Fruit fly (Drosophila melanogaster) whole organism, pupa: ENCODE data around the gene slif.

Source experiments
- CG10348 ChIP-seq: fragments of 200-800 bp; sonication (Bioruptor generic); IDR thresholded peaks from 2 replicates; pipeline ENCODE4 v1.3.6; 2022; ENCODE audit warnings: missing biosample characterization, missing genetic modification characterization
- CG12605 ChIP-seq: fragments of 200-800 bp; sonication (Bioruptor generic); IDR thresholded peaks from 2 replicates; pipeline ENCODE4 v1.3.6; 2022; ENCODE audit warnings: missing biosample characterization, missing genetic modification characterization
- CG13204 ChIP-seq: fragments of 200-800 bp; sonication (Bioruptor generic); optimal IDR thresholded peaks from 2 replicates; lab custom pipeline; 2018; ENCODE audit warnings: missing biosample characterization, mild to moderate bottlenecking, missing genetic modification characterization, moderate library complexity
- CG14655 ChIP-seq: fragments of 200-800 bp; sonication (Bioruptor generic); optimal IDR thresholded peaks from 3 replicates; lab custom pipeline; 2017; ENCODE audit warnings: mild to moderate bottlenecking, missing biosample characterization, missing genetic modification reagents, missing genetic modification characterization
- CG15710 ChIP-seq: fragments of 200-800 bp; sonication (Bioruptor generic); optimal IDR thresholded peaks from 2 replicates; lab custom pipeline; 2018; ENCODE audit warnings: missing biosample characterization, mild to moderate bottlenecking, missing genetic modification characterization, moderate library complexity
- CG17806 ChIP-seq: fragments of 200-800 bp; sonication (Bioruptor generic); optimal IDR thresholded peaks from 2 replicates; lab custom pipeline; 2018; ENCODE audit warnings: missing biosample characterization, mild to moderate bottlenecking, missing genetic modification characterization, moderate library complexity
- CG32121 ChIP-seq: fragments of 200-800 bp; sonication (Bioruptor generic); IDR thresholded peaks from 2 replicates; pipeline ENCODE4 v1.3.6; 2022; ENCODE audit warnings: missing biosample characterization, missing genetic modification characterization
- CG34367 ChIP-seq: fragments of 200-800 bp; sonication (Bioruptor generic); optimal IDR thresholded peaks from 2 replicates; lab custom pipeline; 2018; ENCODE audit warnings: missing biosample characterization, mild to moderate bottlenecking, missing genetic modification characterization
- CG4496 ChIP-seq: fragments of 200-800 bp; sonication (Bioruptor generic); IDR thresholded peaks from 3 replicates; pipeline ENCODE4 v1.3.6; 2022; ENCODE audit warnings: missing biosample characterization, missing genetic modification characterization
- CG8159 ChIP-seq: fragments of 200-800 bp; sonication (Bioruptor generic); optimal IDR thresholded peaks from 3 replicates; lab custom pipeline; 2018; ENCODE audit warnings: missing biosample characterization, mild to moderate bottlenecking, missing genetic modification characterization, moderate library complexity
- CG8301 ChIP-seq: fragments of 200-800 bp; sonication (Bioruptor generic); optimal IDR thresholded peaks from 2 replicates; lab custom pipeline; 2018; ENCODE audit warnings: missing biosample characterization, mild to moderate bottlenecking, missing genetic modification characterization
- CG9948 ChIP-seq: fragments of 200-800 bp; sonication (Bioruptor generic); optimal IDR thresholded peaks from 2 replicates; lab custom pipeline; 2018; ENCODE audit warnings: missing biosample characterization, mild to moderate bottlenecking, missing genetic modification characterization, moderate library complexity
- D1 ChIP-seq: fragments of 200-800 bp; sonication (Bioruptor generic); optimal IDR thresholded peaks from 2 replicates; lab custom pipeline; 2018; ENCODE audit warnings: missing biosample characterization, mild to moderate bottlenecking, missing genetic modification characterization, moderate library complexity
- EcR ChIP-seq: fragments of 200-800 bp; sonication (Bioruptor generic); optimal IDR thresholded peaks from 3 replicates; lab custom pipeline; 2019; ENCODE audit warnings: missing biosample characterization, missing genetic modification characterization, mild to moderate bottlenecking, moderate library complexity, missing genetic modification reagents
- Ets98B ChIP-seq: fragments of 200-800 bp; sonication (Bioruptor generic); IDR thresholded peaks from 2 replicates; pipeline ENCODE4 v1.3.6; 2022; ENCODE audit warnings: missing biosample characterization, missing genetic modification characterization
- Pif1A ChIP-seq: fragments of 200-800 bp; sonication (Bioruptor generic); optimal IDR thresholded peaks from 3 replicates; lab custom pipeline; 2016; ENCODE audit warnings: missing biosample characterization, missing genetic modification characterization
- Pif1B ChIP-seq: fragments of 200-800 bp; sonication (Bioruptor generic); optimal IDR thresholded peaks from 3 replicates; lab custom pipeline; 2016; ENCODE audit warnings: missing biosample characterization, missing genetic modification characterization
- Snoo ChIP-seq: fragments of 200-800 bp; sonication (Bioruptor generic); optimal IDR thresholded peaks from 3 replicates; lab custom pipeline; 2017; ENCODE audit warnings: missing biosample characterization, mild to moderate bottlenecking, missing genetic modification characterization, inconsistent platforms
- fd96Ca ChIP-seq: fragments of 200-800 bp; sonication (Bioruptor generic); IDR thresholded peaks from 3 replicates; pipeline ENCODE4 v1.3.6; 2022; ENCODE audit warnings: missing biosample characterization, missing genetic modification characterization
- gl ChIP-seq: fragments of 200-800 bp; sonication (Bioruptor generic); optimal IDR thresholded peaks from 2 replicates; lab custom pipeline; 2018; ENCODE audit warnings: missing biosample characterization, mild to moderate bottlenecking, missing genetic modification characterization
- rn ChIP-seq: fragments of 200-800 bp; sonication (Bioruptor generic); IDR thresholded peaks from 2 replicates; pipeline ENCODE4 v1.3.6; 2022; ENCODE audit warnings: missing biosample characterization, missing genetic modification characterization

Gene slif

DNA sequence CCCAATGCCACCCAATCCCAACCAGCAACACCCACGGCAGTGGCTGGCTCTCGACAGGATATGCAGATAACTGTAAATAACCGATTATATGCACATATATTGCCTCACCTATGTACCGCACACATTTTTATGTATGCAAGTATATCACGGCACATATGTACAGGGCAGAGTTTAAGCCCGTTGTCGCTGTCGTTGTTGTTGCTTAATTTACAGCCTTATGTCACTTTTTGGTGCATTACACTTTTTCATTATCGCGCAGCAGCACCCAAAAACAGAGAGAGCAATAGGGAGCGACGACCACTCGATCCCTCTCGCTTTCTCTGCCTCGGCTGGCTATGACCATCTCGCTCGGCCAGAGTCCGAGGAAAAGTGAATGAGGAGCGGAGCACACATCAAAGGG, 41.6 kb upstream of the slif start:
- TF ChIP-seq CG17806 (tag; lab: Kevin White, UChicago) (no peak), CG32121 (GFP tag; lab: Robert Waterston, UW) (no peak), CG9948 (tag; lab: Kevin White, UChicago) (no peak), rn (no peak), Pif1B (GFP tag; lab: Kevin White, UChicago) (no peak), CG8159 (tag; lab: Kevin White, UChicago) (no peak), D1 (tag; lab: Kevin White, UChicago) (no peak)
- TF ChIP-seq, all 21 proteins: peak for 0

dm6 chr3L:22839726-22840228, 41.1 kb upstream of the slif start:
- TF ChIP-seq CG17806 (tag; lab: Kevin White, UChicago) (peak; percentile 18), fd96Ca (GFP tag; lab: Robert Waterston, UW) (peak; percentile 56; the same call in 1 of the 3 replicates), CG8301 (tag; lab: Kevin White, UChicago) (peak; percentile 39), CG13204 (GFP tag; lab: Kevin White, UChicago) (peak; percentile 97), CG32121 (GFP tag; lab: Robert Waterston, UW) (no peak; the same call in 1 of the 2 replicates), D1 (tag; lab: Kevin White, UChicago) (no peak), Ets98B (peak; percentile 47), CG10348 (GFP tag; lab: Robert Waterston, UW) (no peak), rn (peak; percentile 46; the same call in 1 of the 2 replicates), Pif1A (GFP tag; lab: Kevin White, UChicago) (peak; percentile 45), CG8159 (tag; lab: Kevin White, UChicago) (peak; percentile 55), CG4496 (GFP tag; lab: Robert Waterston, UW) (peak; percentile 56), Snoo (tag; lab: Kevin White, UChicago) (peak; percentile 46), gl (tag; lab: Kevin White, UChicago) (peak; percentile 76), CG15710 (tag; lab: Kevin White, UChicago) (peak; percentile 63), EcR (GFP tag; lab: Kevin White, UChicago) (peak; percentile 98), CG12605 (peak; percentile 7; the same call in 1 of the 2 replicates), CG34367 (peak; percentile 37), CG14655 (peak; percentile 63), CG9948 (tag; lab: Kevin White, UChicago) (peak; percentile 33), Pif1B (GFP tag; lab: Kevin White, UChicago) (peak; percentile 46)

DNA sequence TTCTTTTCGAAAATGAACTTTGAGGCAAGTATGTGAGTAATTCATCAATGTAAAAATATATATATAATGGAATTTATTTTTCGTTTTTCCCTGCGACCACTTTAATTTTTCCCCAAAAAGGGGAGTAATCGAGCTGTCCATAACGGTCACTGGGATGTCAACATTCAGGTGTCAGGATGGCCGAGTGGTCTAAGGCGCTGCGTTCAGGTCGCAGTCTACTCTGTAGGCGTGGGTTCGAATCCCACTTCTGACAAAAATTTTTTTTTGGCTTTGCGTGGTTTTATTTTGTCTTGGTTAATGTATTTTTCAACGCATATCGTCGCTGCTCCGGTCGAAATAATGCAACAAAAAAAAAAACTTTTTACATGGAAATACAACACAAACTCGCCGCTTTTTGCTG, 37.8 kb upstream of the slif start:
- TF ChIP-seq CG4496 (GFP tag; lab: Robert Waterston, UW) = no peak
- TF ChIP-seq Pif1B (GFP tag; lab: Kevin White, UChicago) = no peak
- TF ChIP-seq CG32121 (GFP tag; lab: Robert Waterston, UW) = no peak
- TF ChIP-seq gl (tag; lab: Kevin White, UChicago) = no peak
- TF ChIP-seq CG12605 = no peak
- TF ChIP-seq CG14655 = no peak
- no peak for TF ChIP-seq rn
- no peak for TF ChIP-seq CG8301 (tag; lab: Kevin White, UChicago)
- TF ChIP-seq CG34367 = no peak
- no peak for TF ChIP-seq CG13204 (GFP tag; lab: Kevin White, UChicago)
- no peak for TF ChIP-seq CG8159 (tag; lab: Kevin White, UChicago)
- TF ChIP-seq CG10348 (GFP tag; lab: Robert Waterston, UW) = no peak
- TF ChIP-seq CG15710 (tag; lab: Kevin White, UChicago) = no peak
- TF ChIP-seq EcR (GFP tag; lab: Kevin White, UChicago) = no peak
- no peak for TF ChIP-seq fd96Ca (GFP tag; lab: Robert Waterston, UW)
- TF ChIP-seq D1 (tag; lab: Kevin White, UChicago) = no peak
- TF ChIP-seq Snoo (tag; lab: Kevin White, UChicago) = no peak
- TF ChIP-seq, all 21 proteins: peak for 0

dm6 chr3L:22847679-22848118, 33.1 kb upstream of the slif start:
- TF ChIP-seq CG13204 (GFP tag; lab: Kevin White, UChicago) (peak; percentile 24), CG4496 (GFP tag; lab: Robert Waterston, UW) (0 out of 3 replicates have a peak, but pooled peaks have one; percentile 41), fd96Ca (GFP tag; lab: Robert Waterston, UW) (0 out of 3 replicates have a peak, but pooled peaks have one; percentile 27), CG17806 (tag; lab: Kevin White, UChicago) (no peak), CG12605 (peak; percentile 33; the same call in 1 of the 2 replicates), CG34367 (no peak), Snoo (tag; lab: Kevin White, UChicago) (peak; percentile 3), CG8159 (tag; lab: Kevin White, UChicago) (peak; percentile 11), EcR (GFP tag; lab: Kevin White, UChicago) (peak; percentile 16), Pif1B (GFP tag; lab: Kevin White, UChicago) (no peak), D1 (tag; lab: Kevin White, UChicago) (no peak), gl (tag; lab: Kevin White, UChicago) (peak; percentile 64), Ets98B (peak; percentile 26; the same call in 1 of the 2 replicates), CG15710 (tag; lab: Kevin White, UChicago) (no peak)
- TF ChIP-seq, all 21 proteins: peak for 9

dm6 chr3L:22848940-22849339, 31.9 kb upstream of the slif start:
- no peak for TF ChIP-seq CG17806 (tag; lab: Kevin White, UChicago)
- TF ChIP-seq CG13204 (GFP tag; lab: Kevin White, UChicago) = no peak
- no peak for TF ChIP-seq CG14655
- no peak for TF ChIP-seq Pif1B (GFP tag; lab: Kevin White, UChicago)
- TF ChIP-seq CG8159 (tag; lab: Kevin White, UChicago) = no peak
- TF ChIP-seq CG15710 (tag; lab: Kevin White, UChicago) = no peak
- no peak for TF ChIP-seq Pif1A (GFP tag; lab: Kevin White, UChicago)
- TF ChIP-seq CG4496 (GFP tag; lab: Robert Waterston, UW) = 0 out of 3 replicates have a peak, but pooled peaks have one; percentile 45
- TF ChIP-seq fd96Ca (GFP tag; lab: Robert Waterston, UW) = no peak
- TF ChIP-seq EcR (GFP tag; lab: Kevin White, UChicago) = peak; percentile 64
- no peak for TF ChIP-seq gl (tag; lab: Kevin White, UChicago)
- TF ChIP-seq D1 (tag; lab: Kevin White, UChicago) = no peak
- TF ChIP-seq CG12605 = no peak
- no peak for TF ChIP-seq CG9948 (tag; lab: Kevin White, UChicago)
- TF ChIP-seq Ets98B = no peak
- TF ChIP-seq rn = no peak
- no peak for TF ChIP-seq CG10348 (GFP tag; lab: Robert Waterston, UW)
